Worm (Caenorhabditis elegans) whole organism, dauer: Measurements from ENCODE around the gene rop-1.

Experiments used
- unc-62 ChIP-seq: sonication (generic microtip); optimal IDR thresholded peaks from 2 replicates; lab custom pipeline; 2017; ENCODE audit warnings: missing biosample characterization, missing genetic modification reagents, missing genetic modification characterization

Gene rop-1

DNA sequence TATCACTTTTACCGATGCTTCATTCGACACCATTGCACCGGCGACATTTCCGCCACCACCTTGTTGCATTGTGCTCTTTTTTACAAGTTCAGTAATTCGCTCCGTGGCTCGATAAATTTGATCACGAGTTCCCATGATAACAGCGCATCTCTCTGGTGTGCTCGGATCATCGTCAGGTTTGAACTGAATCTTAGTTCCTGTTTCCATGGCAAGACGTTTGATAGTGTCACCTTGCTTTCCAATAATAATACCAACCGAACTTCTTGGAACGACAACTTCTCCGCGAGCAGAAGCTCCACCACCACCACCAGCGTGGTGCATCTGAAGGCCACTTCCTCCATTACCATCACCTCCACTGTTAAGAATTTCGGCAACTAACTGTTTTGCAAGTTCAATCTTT is 17.7 kb downstream of the rop-1 start:
- TF ChIP-seq unc-62 (GFP tag; lab: Kevin White, UChicago), result no peak

DNA sequence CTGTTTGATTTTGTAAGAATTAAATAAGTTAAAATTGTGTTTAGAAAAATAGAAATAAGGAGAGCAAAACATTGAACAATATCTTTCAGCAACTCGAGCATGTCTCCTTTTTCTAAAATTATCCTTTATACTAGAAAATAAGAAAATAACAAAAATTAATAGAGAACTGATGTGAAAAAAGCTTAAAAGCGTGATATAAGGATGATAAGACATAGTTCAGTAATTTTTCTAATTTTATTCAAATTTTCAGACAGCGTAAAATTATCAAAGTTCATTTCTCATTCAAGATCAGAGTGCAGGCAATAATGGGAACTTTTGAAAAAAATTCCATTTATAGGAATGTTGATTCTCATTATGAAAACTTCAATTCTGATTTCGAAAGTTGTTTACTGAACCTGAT is 21.5 kb downstream of the rop-1 start, which contains the start of gene str-182:
TSS of gene str-182 (minus strand) at position 101 of the 400 bp plus-strand sequence.
- TF ChIP-seq unc-62 (GFP tag; lab: Kevin White, UChicago), result no peak

DNA sequence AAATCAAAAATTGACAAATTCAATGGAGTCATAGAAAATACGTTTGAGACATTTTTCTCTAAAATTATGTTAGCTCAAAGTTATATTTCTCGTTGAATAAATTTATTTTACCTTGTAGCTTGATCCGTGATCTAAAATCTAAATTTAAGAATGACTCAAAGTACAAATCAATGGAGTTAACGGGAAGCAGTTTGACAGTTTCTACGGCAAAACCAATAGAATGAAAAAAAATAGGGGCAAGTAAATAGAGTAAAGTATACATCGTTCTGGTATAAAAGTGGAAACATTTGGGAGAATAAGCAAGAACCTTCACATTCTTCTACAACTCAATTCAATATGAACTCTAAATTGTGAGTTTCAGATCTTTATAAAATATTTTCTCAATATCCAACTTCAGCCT is 23.9 kb downstream of the rop-1 start, which contains the start of gene fipr-6:
TSS of gene fipr-6 (plus strand) at position 301 of the 400 bp plus-strand sequence.
- TF ChIP-seq unc-62 (GFP tag; lab: Kevin White, UChicago), result no peak

DNA sequence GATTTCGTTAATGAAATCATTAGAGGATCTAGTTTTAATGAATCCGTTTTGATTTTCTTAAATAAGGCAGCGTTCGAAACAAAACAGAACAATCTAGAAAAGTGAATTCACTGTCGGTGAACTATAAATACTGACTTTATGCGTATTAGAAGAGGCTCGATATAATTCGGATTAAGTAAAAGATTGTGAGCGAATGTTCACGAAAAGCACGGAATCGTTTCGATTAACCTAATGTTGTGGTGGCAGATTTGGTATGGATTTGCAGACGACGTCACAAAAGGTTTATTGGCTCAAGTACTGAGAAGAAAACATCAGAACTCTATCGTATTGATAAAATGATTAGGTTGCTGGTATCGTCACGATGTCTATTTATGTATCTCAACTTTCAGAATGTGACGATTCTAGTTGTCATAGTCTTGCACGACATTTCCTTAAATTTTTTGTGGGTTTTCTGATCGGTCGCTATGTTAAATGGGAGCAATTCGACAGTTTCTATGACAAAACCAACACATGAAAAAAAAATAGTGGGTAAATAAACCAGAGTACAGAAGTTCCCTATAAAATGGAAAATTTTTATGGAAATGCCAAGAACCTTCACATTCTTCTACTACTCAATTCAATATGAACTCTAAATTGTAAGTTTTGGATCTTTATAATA is 25.5 kb downstream of the rop-1 start, which contains the start of the genes pyt-1 and fipr-7:
TSS of gene pyt-1 (minus strand) at position 101 of the 658 bp plus-strand sequence.
TSS of gene fipr-7 (plus strand) at position 608 of the 658 bp plus-strand sequence.
- no peak for TF ChIP-seq unc-62 (GFP tag; lab: Kevin White, UChicago)

DNA sequence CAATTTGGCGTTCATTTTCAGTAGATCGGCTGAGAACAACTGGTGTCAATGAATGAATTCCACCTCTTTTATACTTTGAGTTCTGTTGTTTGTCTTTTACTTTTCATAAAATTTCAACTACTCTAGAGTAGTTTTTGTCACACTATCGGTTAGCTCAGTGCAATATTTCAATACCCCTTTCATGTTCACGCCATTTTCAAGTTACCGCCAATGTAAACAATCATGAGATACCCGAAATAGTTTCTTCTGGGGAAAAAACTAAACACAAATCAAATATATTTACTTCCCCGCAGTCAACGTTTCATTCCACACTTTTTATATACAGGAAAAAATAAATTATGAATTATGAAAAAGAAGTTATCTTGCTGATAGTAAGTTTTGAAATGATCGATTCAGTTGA is 26.5 kb downstream of the rop-1 start, which contains the start of gene fipr-4:
TSS of gene fipr-4 (minus strand) at position 101 of the 400 bp plus-strand sequence.
- no peak for TF ChIP-seq unc-62 (GFP tag; lab: Kevin White, UChicago)

DNA sequence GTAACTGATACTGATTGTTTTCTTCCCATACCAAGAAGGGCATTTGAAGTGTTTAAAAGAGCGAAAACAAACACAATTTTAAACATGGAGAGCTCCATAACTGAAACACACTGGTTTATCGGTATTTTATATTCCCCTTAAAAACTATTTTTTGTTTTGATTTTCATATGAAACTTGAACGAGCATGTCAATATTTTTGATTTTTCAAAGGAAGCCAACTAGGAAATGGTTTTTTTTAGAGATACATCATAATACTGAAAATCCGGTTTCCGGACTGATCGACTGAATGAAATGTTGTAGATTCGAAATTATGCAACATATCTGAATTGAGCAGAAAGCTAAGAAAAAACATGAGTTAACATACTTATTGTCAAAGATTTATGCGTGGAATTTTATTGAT is 27.5 kb downstream of the rop-1 start, which contains the start of gene ttr-19:
TSS of gene ttr-19 (minus strand) at position 101 of the 400 bp plus-strand sequence.
- no peak for TF ChIP-seq unc-62 (GFP tag; lab: Kevin White, UChicago)

DNA sequence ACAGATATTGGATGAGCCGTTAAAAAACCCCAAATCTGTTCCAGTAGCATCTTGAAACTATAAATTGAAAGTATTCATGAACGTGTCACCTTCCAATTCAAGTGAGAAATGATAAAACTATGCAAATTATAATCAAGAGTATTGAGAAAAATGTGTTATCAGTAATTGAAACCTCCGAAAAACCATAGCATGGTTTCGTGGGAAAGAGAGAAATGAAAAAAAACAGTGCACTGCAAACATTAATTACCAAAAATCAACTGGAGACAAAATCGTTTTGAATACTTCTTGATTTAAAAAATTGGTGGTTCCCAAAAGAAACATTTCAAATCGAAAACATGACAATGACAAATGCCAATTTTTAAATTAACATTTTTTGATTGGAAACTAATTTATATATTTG is 29.2 kb downstream of the rop-1 start, which contains the start of gene daf-36:
TSS of gene daf-36 (minus strand) at position 101 of the 400 bp plus-strand sequence.
- no peak for TF ChIP-seq unc-62 (GFP tag; lab: Kevin White, UChicago)

DNA sequence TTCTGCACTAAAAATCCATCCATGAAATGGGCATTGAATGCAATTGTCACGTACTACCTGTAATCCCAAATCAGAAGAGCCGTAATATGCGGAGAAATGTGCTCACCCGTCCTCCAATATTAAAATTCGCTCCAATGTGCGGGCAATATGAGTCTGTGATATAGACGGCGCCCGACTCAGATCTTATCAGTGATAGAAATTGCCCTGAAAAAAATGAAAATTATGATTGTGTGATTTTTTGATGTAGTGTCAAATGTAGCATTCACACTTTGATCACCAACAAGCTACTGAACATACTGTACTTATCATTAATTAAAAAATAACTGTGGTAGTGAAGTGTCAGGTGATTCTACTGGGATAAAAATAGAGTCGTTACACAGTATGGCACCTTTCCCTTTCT is 30.2 kb downstream of the rop-1 start:
- TF ChIP-seq unc-62 (GFP tag; lab: Kevin White, UChicago), result no peak

DNA sequence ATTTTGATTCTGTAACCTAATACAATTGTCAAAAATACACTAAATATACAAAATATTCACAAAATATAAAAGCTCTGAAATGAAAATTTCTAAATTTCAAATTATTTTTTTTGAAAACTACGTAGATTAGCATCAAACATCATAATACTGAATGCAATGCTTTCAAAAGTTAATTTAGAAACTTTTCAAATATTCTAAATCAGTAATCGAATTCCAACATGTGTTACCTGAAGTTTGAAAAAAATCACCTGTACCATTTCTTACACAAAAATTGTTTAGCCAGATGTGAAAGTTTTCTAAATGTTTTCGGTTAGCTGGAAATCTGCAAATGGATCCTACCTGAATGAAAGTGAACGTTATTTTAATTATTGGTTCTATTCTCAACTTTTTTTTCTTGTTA is 32.8 kb downstream of the rop-1 start, which contains the start of gene C12D8.20:
TSS of gene C12D8.20 (plus strand) at position 301 of the 400 bp plus-strand sequence.
- TF ChIP-seq unc-62 (GFP tag; lab: Kevin White, UChicago), result no peak

DNA sequence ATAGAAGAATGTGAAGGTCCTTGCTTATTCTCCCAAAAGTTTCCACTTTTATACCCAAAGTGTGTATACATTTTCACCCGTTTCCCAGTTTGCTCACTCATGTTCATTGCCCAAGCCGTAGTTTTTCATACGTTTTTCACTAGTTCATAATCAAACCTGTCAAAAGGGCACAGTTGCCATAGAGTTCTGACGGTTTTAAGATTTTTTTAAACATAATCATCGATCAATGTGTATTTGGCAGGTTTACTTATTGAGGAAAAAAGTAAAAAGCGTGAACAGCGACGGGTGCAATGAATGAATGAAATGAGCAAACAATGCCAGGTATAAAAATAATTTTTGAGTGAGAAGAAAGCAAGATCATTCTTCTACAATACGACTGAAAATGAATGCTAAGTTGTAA is 33.5 kb downstream of the rop-1 start, which contains the start of the genes fipr-5 and fipr-9:
TSS of gene fipr-5 (minus strand) at position 101 of the 400 bp plus-strand sequence.
TSS of gene fipr-9 (plus strand) at position 346 of the 400 bp plus-strand sequence.
- no peak for TF ChIP-seq unc-62 (GFP tag; lab: Kevin White, UChicago)

DNA sequence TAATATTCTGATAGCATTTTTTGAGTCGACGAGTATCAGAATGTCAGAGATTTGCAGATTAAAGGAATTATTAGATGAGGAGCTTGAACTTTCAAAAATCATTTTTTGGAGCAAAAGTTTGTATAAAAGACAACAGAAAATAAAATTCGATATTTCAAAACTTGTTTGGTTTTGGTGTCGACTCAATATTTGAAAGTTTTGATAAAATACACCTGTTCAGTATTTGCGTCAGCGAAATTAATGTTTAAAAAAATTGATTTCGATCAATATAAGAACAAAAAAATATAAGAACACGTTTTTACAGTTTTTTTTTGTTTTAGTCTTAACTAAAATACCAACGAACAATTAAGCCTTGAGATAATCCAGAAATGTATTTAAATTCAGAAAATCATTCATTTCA is 34.2 kb downstream of the rop-1 start, which contains the start of gene C12D8.13:
TSS of gene C12D8.13 (minus strand) at position 101 of the 400 bp plus-strand sequence.
- no peak for TF ChIP-seq unc-62 (GFP tag; lab: Kevin White, UChicago)

DNA sequence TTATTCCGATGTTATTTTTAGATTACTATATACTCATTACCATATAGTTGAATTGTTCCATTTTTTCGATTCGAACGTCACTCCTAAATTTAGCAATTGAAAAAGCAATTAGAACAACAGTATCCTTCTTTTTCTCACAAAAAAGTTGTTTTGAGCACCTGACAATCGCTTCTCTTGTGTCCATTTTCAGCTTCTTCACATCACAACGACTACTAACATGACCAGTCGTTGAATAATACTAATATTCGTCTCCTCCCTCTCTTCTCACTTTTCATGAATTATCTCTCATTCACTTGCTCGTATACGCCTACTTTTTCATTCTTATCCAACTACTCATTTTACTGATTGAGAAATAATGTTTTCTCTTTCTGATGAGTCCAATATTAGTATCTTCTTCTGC is 38.1 kb downstream of the rop-1 start, which contains the start of gene ZK856.14:
TSS of gene ZK856.14 (plus strand) at position 301 of the 400 bp plus-strand sequence.
- TF ChIP-seq unc-62 (GFP tag; lab: Kevin White, UChicago), result no peak

DNA sequence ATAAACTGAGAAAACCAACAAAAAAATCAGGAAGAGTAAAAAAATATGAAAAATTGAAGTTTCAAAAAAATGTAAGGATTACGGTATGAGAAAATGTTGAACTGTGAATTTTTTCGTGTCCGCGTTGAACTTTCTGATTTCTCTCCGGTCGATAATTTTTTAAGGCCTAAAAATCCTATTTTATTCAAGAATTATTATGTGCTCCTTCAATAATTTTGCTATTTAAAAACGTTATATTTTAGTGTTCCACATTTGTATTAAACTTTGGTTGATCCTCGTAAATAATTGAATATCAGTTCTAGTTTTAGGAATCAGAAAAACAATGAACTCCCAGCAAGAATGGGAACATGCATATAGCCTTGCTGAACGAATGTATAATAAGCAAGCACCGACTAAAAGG is 42.2 kb downstream of the rop-1 start, which contains the start of gene hpo-40:
TSS of gene hpo-40 (plus strand) at position 301 of the 400 bp plus-strand sequence.
- no peak for TF ChIP-seq unc-62 (GFP tag; lab: Kevin White, UChicago)

DNA sequence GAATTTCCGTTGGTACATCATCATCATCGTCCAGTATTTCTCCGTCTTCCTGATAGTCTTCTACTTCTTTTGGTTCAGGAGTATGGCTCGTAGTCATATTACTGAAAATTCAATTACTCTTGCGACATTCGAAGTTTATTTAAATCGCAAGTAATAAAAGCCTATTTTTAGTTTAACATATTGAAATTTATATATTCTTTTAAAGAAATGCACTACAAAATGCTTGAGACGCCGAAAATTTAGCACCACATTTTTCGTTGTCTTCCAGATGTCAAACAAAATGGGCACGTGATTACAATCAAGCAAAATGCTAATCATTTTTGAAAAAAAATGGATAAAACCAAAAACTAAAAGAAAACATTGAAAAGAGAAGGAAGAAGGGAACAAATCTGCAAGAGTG is 42.8 kb downstream of the rop-1 start, which contains the start of gene zhit-3:
TSS of gene zhit-3 (minus strand) at position 101 of the 400 bp plus-strand sequence.
- no peak for TF ChIP-seq unc-62 (GFP tag; lab: Kevin White, UChicago)

DNA sequence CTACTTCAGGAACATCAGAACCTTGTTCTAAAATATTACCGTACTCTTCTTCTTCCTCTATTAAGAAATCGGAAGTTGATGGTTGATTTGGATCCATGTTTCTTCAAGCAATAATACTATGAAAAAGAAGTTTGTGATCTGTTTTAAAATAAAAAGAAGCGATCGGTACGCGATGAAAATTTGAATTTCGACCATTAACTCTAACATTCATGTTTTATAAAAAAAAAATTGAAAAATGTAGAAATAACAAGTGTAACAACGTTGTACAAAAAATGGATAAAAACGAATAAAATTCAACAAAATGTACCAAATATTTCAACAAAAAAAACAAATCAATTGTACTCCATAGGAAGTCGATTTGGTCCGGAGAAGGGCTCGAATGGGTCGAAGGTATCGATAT is 44.6 kb downstream of the rop-1 start, which contains the start of gene tftc-3:
TSS of gene tftc-3 (minus strand) at position 101 of the 400 bp plus-strand sequence.
- TF ChIP-seq unc-62 (GFP tag; lab: Kevin White, UChicago), result no peak

DNA sequence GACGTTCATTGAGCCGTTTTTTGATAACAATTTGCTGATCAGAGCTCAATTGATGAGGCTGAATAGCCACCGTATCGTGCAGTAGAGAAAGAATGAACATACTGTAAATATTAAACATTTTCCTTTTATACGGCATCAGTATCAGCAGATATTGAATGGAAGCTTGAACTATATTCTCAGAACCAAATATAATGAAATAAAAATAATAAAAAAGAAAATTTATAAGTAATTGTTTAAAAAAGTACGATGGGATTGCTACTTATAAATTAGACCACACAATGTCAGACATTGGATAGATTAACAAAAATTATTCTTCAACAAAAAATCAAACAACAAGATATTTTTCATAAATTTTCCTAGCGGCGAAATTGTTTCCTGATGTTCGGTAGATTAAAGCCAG is 48.4 kb downstream of the rop-1 start, which contains the start of gene rpc-25:
TSS of gene rpc-25 (minus strand) at position 101 of the 400 bp plus-strand sequence.
- no peak for TF ChIP-seq unc-62 (GFP tag; lab: Kevin White, UChicago)
